Fruit fly (Drosophila melanogaster) whole organism, embryonic: ENCODE results near the gene bon.

ENCODE experiments used
- CG10267 ChIP-seq: fragments of 200-800 bp; sonication (Bioruptor generic); optimal IDR thresholded peaks from 2 replicates; lab custom pipeline; 2018; ENCODE audit warnings: missing biosample characterization, mild to moderate bottlenecking, missing genetic modification characterization, moderate library complexity
- CG10366 ChIP-seq: fragments of 200-800 bp; sonication (Bioruptor generic); IDR thresholded peaks from 2 replicates; pipeline ENCODE4 v1.3.6; 2022; ENCODE audit warnings: missing biosample characterization, missing genetic modification characterization
- CG10431 ChIP-seq: fragments of 200-800 bp; sonication (Bioruptor generic); optimal IDR thresholded peaks from 3 replicates; lab custom pipeline; 2018; ENCODE audit warnings: missing biosample characterization, mild to moderate bottlenecking, missing genetic modification characterization
- CG11456 ChIP-seq: fragments of 200-800 bp; sonication (Bioruptor generic); IDR thresholded peaks from 3 replicates; pipeline ENCODE4 v1.3.6; 2022; ENCODE audit warnings: missing biosample characterization, missing genetic modification characterization
- CG12391 ChIP-seq: fragments of 200-800 bp; sonication (Bioruptor generic); optimal IDR thresholded peaks from 3 replicates; lab custom pipeline; 2018; ENCODE audit warnings: missing biosample characterization, mild to moderate bottlenecking, missing genetic modification characterization, moderate library complexity
- CG13287 ChIP-seq: fragments of 200-800 bp; sonication (Bioruptor generic); IDR thresholded peaks from 2 replicates; pipeline ENCODE4 v1.3.6; 2022; ENCODE audit warnings: missing biosample characterization, missing genetic modification characterization; ENCODE audit not compliant: partially characterized antibody
- CG13296 ChIP-seq: fragments of 200-800 bp; sonication (Bioruptor generic); optimal IDR thresholded peaks from 3 replicates; lab custom pipeline; 2018; ENCODE audit warnings: missing biosample characterization, mild to moderate bottlenecking, missing genetic modification characterization
- CG15073 ChIP-seq: fragments of 200-800 bp; sonication (Bioruptor generic); optimal IDR thresholded peaks from 2 replicates; lab custom pipeline; 2016; ENCODE audit warnings: missing biosample characterization, missing genetic modification characterization
- CG15269 ChIP-seq: fragments of 200-800 bp; sonication (Bioruptor generic); optimal IDR thresholded peaks from 2 replicates; lab custom pipeline; 2018; ENCODE audit warnings: missing biosample characterization, mild to moderate bottlenecking, missing genetic modification characterization, moderate library complexity
- CG1529 ChIP-seq: fragments of 200-800 bp; sonication (Bioruptor generic); optimal IDR thresholded peaks from 3 replicates; lab custom pipeline; 2018; ENCODE audit warnings: missing biosample characterization, missing genetic modification characterization
- CG15479 ChIP-seq: fragments of 200-800 bp; sonication (Bioruptor generic); optimal IDR thresholded peaks from 3 replicates; lab custom pipeline; 2019; ENCODE audit warnings: missing biosample characterization, mild to moderate bottlenecking, missing genetic modification characterization, moderate library complexity
- CG16863 ChIP-seq: fragments of 200-800 bp; sonication (Bioruptor generic); optimal IDR thresholded peaks from 3 replicates; lab custom pipeline; 2016; ENCODE audit warnings: missing biosample characterization, missing genetic modification characterization
- CG17361 ChIP-seq: fragments of 200-800 bp; sonication (Bioruptor generic); IDR thresholded peaks from 3 replicates; pipeline ENCODE4 v1.3.6; 2022; ENCODE audit warnings: missing biosample characterization, missing genetic modification characterization
- CG17612 ChIP-seq: fragments of 200-800 bp; sonication (Bioruptor generic); IDR thresholded peaks from 2 replicates; pipeline ENCODE4 v1.3.6; 2022; ENCODE audit warnings: missing biosample characterization, missing genetic modification characterization
- CG1832 ChIP-seq: fragments of 200-800 bp; sonication (Bioruptor generic); optimal IDR thresholded peaks from 2 replicates; lab custom pipeline; 2017; ENCODE audit warnings: missing biosample characterization, mild to moderate bottlenecking, missing genetic modification characterization, inconsistent platforms
- CG2875 ChIP-seq: fragments of 200-800 bp; sonication (Bioruptor generic); optimal IDR thresholded peaks from 2 replicates; lab custom pipeline; 2017; ENCODE audit warnings: missing biosample characterization, mild to moderate bottlenecking, missing genetic modification characterization, missing genetic modification reagents
- CG30403 ChIP-seq: fragments of 200-800 bp; sonication (Bioruptor generic); optimal IDR thresholded peaks from 3 replicates; lab custom pipeline; 2016; ENCODE audit warnings: missing biosample characterization, missing genetic modification characterization
- CG30431 ChIP-seq: fragments of 200-800 bp; sonication (Bioruptor generic); optimal IDR thresholded peaks from 2 replicates; lab custom pipeline; 2017; ENCODE audit warnings: missing biosample characterization, missing genetic modification characterization
- CG3407 ChIP-seq: fragments of 200-800 bp; sonication (Bioruptor generic); optimal IDR thresholded peaks from 2 replicates; lab custom pipeline; 2018; ENCODE audit warnings: missing biosample characterization, mild to moderate bottlenecking, missing genetic modification characterization
- CG5953 ChIP-seq: fragments of 200-800 bp; sonication (Bioruptor generic); IDR thresholded peaks from 2 replicates; pipeline ENCODE4 v1.3.6; 2022; ENCODE audit warnings: missing biosample characterization, missing genetic modification characterization
- CG7357 ChIP-seq: fragments of 200-800 bp; sonication (Bioruptor generic); IDR thresholded peaks from 3 replicates; pipeline ENCODE4 v1.3.6; 2022; ENCODE audit warnings: missing biosample characterization, missing genetic modification characterization
- CG7372 ChIP-seq: fragments of 200-800 bp; sonication (Bioruptor generic); IDR thresholded peaks from 2 replicates; pipeline ENCODE4 v1.3.6; 2022; ENCODE audit warnings: missing biosample characterization, missing genetic modification characterization
- CG7745 ChIP-seq: fragments of 200-800 bp; sonication (Bioruptor generic); optimal IDR thresholded peaks from 2 replicates; lab custom pipeline; 2018; ENCODE audit warnings: missing biosample characterization, mild to moderate bottlenecking, missing genetic modification characterization, moderate library complexity
- Dp ChIP-seq: fragments of 200-800 bp; sonication (Bioruptor generic); optimal IDR thresholded peaks from 2 replicates; lab custom pipeline; 2018; ENCODE audit warnings: missing biosample characterization, mild to moderate bottlenecking, missing genetic modification characterization, moderate library complexity
- Gug ChIP-seq: fragments of 200-800 bp; sonication (Bioruptor generic); IDR thresholded peaks from 4 replicates; pipeline ENCODE4 v1.3.6; 2022; ENCODE audit warnings: missing biosample characterization, missing genetic modification characterization
- Hey ChIP-seq: fragments of 200-800 bp; sonication (Bioruptor generic); optimal IDR thresholded peaks from 3 replicates; lab custom pipeline; 2018; ENCODE audit warnings: missing biosample characterization, mild to moderate bottlenecking, missing genetic modification characterization
- MBD-R2 ChIP-seq: fragments of 200-800 bp; sonication (Bioruptor generic); IDR thresholded peaks from 2 replicates; pipeline ENCODE4 v1.3.6; 2022; ENCODE audit warnings: missing biosample characterization, missing genetic modification characterization
- MTF-1 ChIP-seq: fragments of 200-800 bp; sonication (Bioruptor generic); optimal IDR thresholded peaks from 2 replicates; lab custom pipeline; 2018; ENCODE audit warnings: missing biosample characterization, mild to moderate bottlenecking, missing genetic modification characterization, borderline replicate concordance
- NC2β ChIP-seq: fragments of 200-800 bp; sonication (Bioruptor generic); optimal IDR thresholded peaks from 2 replicates; lab custom pipeline; 2016; ENCODE audit warnings: missing biosample characterization, missing genetic modification characterization
- NfI ChIP-seq: fragments of 200-800 bp; sonication (Bioruptor generic); optimal IDR thresholded peaks from 3 replicates; lab custom pipeline; 2018; ENCODE audit warnings: missing biosample characterization, mild to moderate bottlenecking, missing genetic modification characterization, moderate library complexity
- Tbp ChIP-seq: fragments of >200 bp; optimal IDR thresholded peaks from 2 replicates; lab custom pipeline; 2018; ENCODE audit warnings: missing biosample characterization, missing genetic modification characterization
- YL-1 ChIP-seq: fragments of 200-800 bp; sonication (Bioruptor generic); optimal IDR thresholded peaks from 3 replicates; lab custom pipeline; 2017; ENCODE audit warnings: missing biosample characterization, mild to moderate bottlenecking, missing genetic modification characterization
- ase ChIP-seq: fragments of 200-800 bp; sonication (Bioruptor generic); IDR thresholded peaks from 3 replicates; pipeline ENCODE4 v1.3.6; 2022; ENCODE audit warnings: missing biosample characterization, missing genetic modification characterization
- bab2 ChIP-seq: fragments of 200-800 bp; sonication (Bioruptor generic); optimal IDR thresholded peaks from 2 replicates; lab custom pipeline; 2016; ENCODE audit warnings: missing biosample characterization, missing genetic modification characterization
- chn ChIP-seq: fragments of 200-800 bp; sonication (Bioruptor generic); optimal IDR thresholded peaks from 2 replicates; lab custom pipeline; 2016; ENCODE audit warnings: missing biosample characterization, missing genetic modification characterization
- gem ChIP-seq: fragments of 200-800 bp; sonication (Bioruptor generic); optimal IDR thresholded peaks from 2 replicates; lab custom pipeline; 2019; ENCODE audit warnings: missing biosample characterization, mild to moderate bottlenecking, missing genetic modification characterization, moderate library complexity
- gro ChIP-seq: fragments of 200-800 bp; sonication (Bioruptor generic); optimal IDR thresholded peaks from 2 replicates; lab custom pipeline; 2016; ENCODE audit warnings: missing biosample characterization, missing genetic modification characterization
- gsb ChIP-seq: fragments of 200-800 bp; sonication (Bioruptor generic); IDR thresholded peaks from 2 replicates; pipeline ENCODE4 v1.3.6; 2022; ENCODE audit warnings: missing biosample characterization, missing genetic modification characterization
- kni ChIP-seq: fragments of 200-800 bp; sonication (Bioruptor generic); optimal IDR thresholded peaks from 3 replicates; lab custom pipeline; 2017; ENCODE audit warnings: mild to moderate bottlenecking, missing biosample characterization, missing genetic modification reagents, missing genetic modification characterization
- lbe ChIP-seq: fragments of 200-800 bp; sonication (Bioruptor generic); optimal IDR thresholded peaks from 2 replicates; lab custom pipeline; 2016; ENCODE audit warnings: missing biosample characterization, mild to moderate bottlenecking, missing genetic modification characterization
- nerfin-2 ChIP-seq: fragments of 200-800 bp; sonication (Bioruptor generic); IDR thresholded peaks from 2 replicates; pipeline ENCODE4 v1.3.6; 2022; ENCODE audit warnings: missing biosample characterization, missing genetic modification characterization; ENCODE audit not compliant: partially characterized antibody
- pb ChIP-seq: fragments of 200-800 bp; sonication (Bioruptor generic); optimal IDR thresholded peaks from 3 replicates; lab custom pipeline; 2016; ENCODE audit warnings: missing biosample characterization, missing genetic modification characterization
- phol ChIP-seq: fragments of 200-800 bp; sonication (Bioruptor generic); optimal IDR thresholded peaks from 3 replicates; lab custom pipeline; 2018; ENCODE audit warnings: missing biosample characterization, mild to moderate bottlenecking, missing genetic modification characterization, moderate library complexity
- sens-2 ChIP-seq: fragments of 200-800 bp; sonication (Bioruptor generic); IDR thresholded peaks from 2 replicates; pipeline ENCODE4 v1.3.6; 2022; ENCODE audit warnings: missing biosample characterization, missing genetic modification characterization
- slou ChIP-seq: fragments of 200-800 bp; sonication (Bioruptor generic); optimal IDR thresholded peaks from 3 replicates; lab custom pipeline; 2016; ENCODE audit warnings: missing biosample characterization, missing genetic modification characterization
- slp2 ChIP-seq: fragments of 200-800 bp; sonication (Bioruptor generic); optimal IDR thresholded peaks from 2 replicates; lab custom pipeline; 2016; ENCODE audit warnings: missing biosample characterization, missing genetic modification characterization
- toy ChIP-seq: fragments of 200-800 bp; sonication (Bioruptor generic); IDR thresholded peaks from 2 replicates; pipeline ENCODE4 v1.3.6; 2022; ENCODE audit warnings: missing biosample characterization, missing genetic modification characterization
- ttk ChIP-seq: fragments of 200-800 bp; sonication (Bioruptor generic); IDR thresholded peaks from 2 replicates; pipeline ENCODE4 v2.1.2; 2022; ENCODE audit warnings: missing biosample characterization, missing genetic modification characterization
- unc-4 ChIP-seq: fragments of 200-800 bp; sonication (Bioruptor generic); IDR thresholded peaks from 2 replicates; pipeline ENCODE4 v1.3.6; 2022; ENCODE audit warnings: missing biosample characterization, missing genetic modification characterization; ENCODE audit not compliant: partially characterized antibody

The bon gene

DNA sequence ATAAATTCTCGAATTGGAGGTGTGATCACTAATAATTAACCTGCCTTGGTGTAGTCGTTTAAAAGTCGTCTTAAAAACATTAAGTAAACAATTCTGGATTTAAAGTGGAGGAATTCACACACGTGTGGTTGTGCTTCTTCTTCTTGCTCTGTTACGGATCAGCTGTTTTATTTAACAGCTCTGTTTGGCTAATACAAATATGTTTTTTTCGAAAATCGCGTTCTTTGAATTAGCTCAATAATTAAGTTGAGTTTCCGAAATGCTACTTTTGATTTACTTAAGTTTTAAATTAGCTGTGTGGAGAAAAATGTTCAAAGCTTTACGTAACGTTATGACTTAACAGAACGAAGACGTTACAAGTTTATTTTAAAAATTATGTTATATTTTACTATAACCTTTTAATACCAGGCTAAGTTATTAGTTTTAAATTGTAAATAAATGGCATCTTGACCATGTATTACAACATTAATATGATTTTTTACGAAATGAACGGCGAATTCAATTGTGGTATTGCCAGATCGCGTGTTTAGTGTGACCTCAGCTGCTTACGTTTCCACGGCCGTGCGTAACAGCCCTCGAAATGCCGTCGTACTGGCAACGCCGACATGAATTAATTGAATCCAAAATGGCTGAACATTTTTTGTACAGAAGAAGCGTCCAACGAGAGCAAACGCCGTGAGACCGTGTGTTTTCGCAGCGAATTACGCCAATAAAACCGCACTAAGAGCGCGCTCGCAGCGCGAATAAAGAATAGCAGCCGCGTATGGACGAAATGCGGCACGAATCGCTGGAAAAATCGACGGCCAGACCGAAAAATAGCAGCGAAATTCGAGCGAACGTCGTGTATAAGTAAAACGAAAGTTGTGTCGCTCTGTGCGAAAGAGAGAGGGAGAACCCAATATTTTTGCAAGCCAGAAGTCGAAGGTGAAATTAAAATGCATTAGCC is at the start of gene bon, which contains the start of gene Pus1 (continued):
- TF ChIP-seq chn (GFP tag; lab: Kevin White, UChicago) (peak; percentile 5), Hey (tag; lab: Kevin White, UChicago) (no peak), Gug (GFP tag; lab: Robert Waterston, UW) (no peak), CG5953 (0 out of 2 replicates have a peak, but pooled peaks have one; percentile 26), CG12391 (tag; lab: Kevin White, UChicago) (peak; percentile 23), MTF-1 (no peak), pb (GFP tag; lab: Kevin White, UChicago) (no peak), CG10431 (GFP tag; lab: Kevin White, UChicago) (no peak), bab2 (GFP tag; lab: Kevin White, UChicago) (peak; percentile 22), Tbp (GFP tag; lab: Kevin White, UChicago) (no peak), CG13296 (GFP tag; lab: Kevin White, UChicago) (no peak), CG1832 (GFP tag; lab: Kevin White, UChicago) (peak; percentile 53), toy (GFP tag; lab: Robert Waterston, UW) (no peak), CG30403 (peak; percentile 25), nerfin-2 (no peak), NfI (peak; percentile 12), CG11456 (GFP tag; lab: Robert Waterston, UW) (no peak), CG7357 (GFP tag; lab: Robert Waterston, UW) (no peak), gsb (GFP tag; lab: Robert Waterston, UW) (no peak), CG15479 (GFP tag; lab: Kevin White, UChicago) (no peak), CG17612 (GFP tag; lab: Robert Waterston, UW) (no peak), ttk (GFP tag; lab: Robert Waterston, UW) (no peak), gro (GFP tag; lab: Kevin White, UChicago) (no peak), lbe (GFP tag; lab: Kevin White, UChicago) (no peak), CG16863 (no peak), CG3407 (GFP tag; lab: Kevin White, UChicago) (no peak), CG17361 (GFP tag; lab: Robert Waterston, UW) (no peak), unc-4 (GFP tag; lab: Robert Waterston, UW) (no peak), YL-1 (GFP tag; lab: Kevin White, UChicago) (peak; percentile 88), NC2β (GFP tag; lab: Kevin White, UChicago) (peak; percentile 46), phol (tag; lab: Kevin White, UChicago) (peak; percentile 99), CG10267 (tag; lab: Kevin White, UChicago) (peak; percentile 40), CG15073 (GFP tag; lab: Kevin White, UChicago) (no peak), slou (no peak), CG7372 (GFP tag; lab: Robert Waterston, UW) (no peak), CG7745 (tag; lab: Kevin White, UChicago) (no peak), CG2875 (GFP tag; lab: Kevin White, UChicago) (no peak), CG1529 (GFP tag; lab: Kevin White, UChicago) (no peak), sens-2 (GFP tag; lab: Robert Waterston, UW) (no peak), Dp (GFP tag; lab: Kevin White, UChicago) (peak; percentile 35), CG10366 (GFP tag; lab: Robert Waterston, UW) (no peak), slp2 (GFP tag; lab: Kevin White, UChicago) (no peak), gem (no peak), ase (GFP tag; lab: Robert Waterston, UW) (no peak), CG30431 (GFP tag; lab: Kevin White, UChicago) (no peak), kni (GFP tag; lab: Kevin White, UChicago) (peak; percentile 30), CG13287 (peak; percentile 39; the same call in 1 of the 2 replicates), MBD-R2 (GFP tag; lab: Robert Waterston, UW) (0 out of 2 replicates have a peak, but pooled peaks have one; percentile 34), CG15269 (tag; lab: Kevin White, UChicago) (peak; percentile 5)
